Worm (Caenorhabditis elegans) whole organism, L1 larva: ENCODE data around the gene mrpl-4.

ENCODE experiments used
- elt-3 ChIP-seq, 6 experiments: fragments of 150-350 bp in 1 of 6; sonication (generic microtip); optimal IDR thresholded peaks; 2 replicates each; lab custom pipeline; 2017 to 2018; ENCODE audit warnings: missing biosample characterization in 6 of 6, missing genetic modification characterization in 6 of 6, inconsistent platforms in 1 of 6
- mef-2 ChIP-seq: fragments of 150-350 bp; optimal IDR thresholded peaks from 2 replicates; lab custom pipeline; 2014; ENCODE audit warnings: missing biosample characterization, missing genetic modification characterization
- nhr-11 ChIP-seq: fragments of 150-350 bp; optimal IDR thresholded peaks from 2 replicates; lab custom pipeline; 2014; ENCODE audit warnings: missing biosample characterization, missing genetic modification characterization
- pqm-1 ChIP-seq: sonication (generic microtip); optimal IDR thresholded peaks from 3 replicates; lab custom pipeline; 2017; ENCODE audit warnings: missing biosample characterization, missing genetic modification characterization
- snpc-4 ChIP-seq: fragments of 150-350 bp; optimal IDR thresholded peaks from 2 replicates; lab custom pipeline; 2014; ENCODE audit warnings: missing biosample characterization, missing genetic modification characterization
- sox-4 ChIP-seq: sonication (generic microtip); optimal IDR thresholded peaks from 2 replicates; lab custom pipeline; 2016; ENCODE audit warnings: missing genetic modification characterization, missing compliant biosample characterization
- unc-130 ChIP-seq: fragments of 150-350 bp; optimal IDR thresholded peaks from 2 replicates; lab custom pipeline; 2017; ENCODE audit warnings: missing biosample characterization, missing genetic modification characterization, inconsistent platforms
- zag-1 ChIP-seq: fragments of 150-350 bp; optimal IDR thresholded peaks from 2 replicates; lab custom pipeline; 2014; ENCODE audit warnings: missing biosample characterization, missing genetic modification characterization

DNA sequence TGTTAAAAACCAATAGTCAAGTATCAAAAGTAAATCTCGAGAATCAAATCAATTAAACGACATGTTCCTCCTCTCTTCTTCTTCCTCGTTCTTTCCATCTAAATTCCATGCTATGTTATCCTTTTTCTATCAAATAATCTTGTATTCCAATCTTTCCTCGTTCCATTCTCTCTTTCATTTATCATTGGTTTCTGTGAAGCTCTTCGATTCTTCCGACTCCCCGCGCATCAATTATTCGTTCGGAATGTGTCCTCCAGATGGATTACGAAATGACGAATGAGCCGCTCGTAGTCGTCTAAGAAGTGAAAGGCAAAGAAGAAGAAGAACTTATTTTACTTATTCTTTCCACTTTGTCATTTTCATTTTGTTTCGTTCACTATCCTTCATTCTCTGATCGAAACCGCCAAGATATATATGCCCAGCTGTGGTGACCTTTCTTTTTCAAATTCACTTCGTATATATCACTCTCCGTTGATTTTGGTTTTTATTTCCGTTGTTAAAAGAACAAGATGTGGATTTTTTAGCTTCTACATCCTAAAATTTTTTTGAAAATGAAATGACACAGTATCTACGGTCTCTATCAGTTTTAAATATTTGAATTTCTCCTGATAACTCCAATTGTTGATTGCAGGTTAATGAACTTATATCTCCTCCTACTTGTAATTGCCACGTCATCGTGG, 27.3 kb downstream of the mrpl-4 start, which contains the start of gene pxn-1:
- no peak for TF ChIP-seq sox-4 (tag; lab: Kevin White, UChicago)
- no peak for TF ChIP-seq nhr-11 (tag; lab: Kevin White, UChicago)
- TF ChIP-seq mef-2: no peak
- no peak for TF ChIP-seq pqm-1
- TF ChIP-seq elt-3 (tag; optimal IDR thresholded peaks at IDR 0.05; lab: Kevin White, UChicago): no peak
- TF ChIP-seq snpc-4 (tag; lab: Kevin White, UChicago): no peak
- no peak for TF ChIP-seq unc-130
- no peak for TF ChIP-seq zag-1 (tag; lab: Kevin White, UChicago)
